Worm (Caenorhabditis elegans) whole organism, L2 larva: ENCODE results near the gene apl-1.

Experiments
- C34F6.9 ChIP-seq: fragments of 150-350 bp; optimal IDR thresholded peaks from 2 replicates; lab custom pipeline; 2014; ENCODE audit warnings: missing biosample characterization, missing genetic modification characterization
- F13H6.1 ChIP-seq: sonication (generic microtip); optimal IDR thresholded peaks from 2 replicates; lab custom pipeline; 2016; ENCODE audit warnings: missing genetic modification characterization, missing compliant biosample characterization
- R02D3.7 ChIP-seq: fragments of 150-350 bp; optimal IDR thresholded peaks from 2 replicates; lab custom pipeline; 2014; ENCODE audit warnings: missing biosample characterization, missing genetic modification characterization
- Y55F3AM.14 ChIP-seq: fragments of 200-800 bp; sonication (Bioruptor generic); optimal IDR thresholded peaks from 2 replicates; lab custom pipeline; 2018; ENCODE audit warnings: mild to moderate bottlenecking, missing genetic modification characterization, missing compliant biosample characterization
- ZK546.5 ChIP-seq: sonication (generic microtip); optimal IDR thresholded peaks from 2 replicates; lab custom pipeline; 2017; ENCODE audit warnings: missing biosample characterization, missing genetic modification characterization
- alr-1 ChIP-seq: fragments of 150-350 bp; optimal IDR thresholded peaks from 2 replicates; lab custom pipeline; 2014; ENCODE audit warnings: missing biosample characterization, missing genetic modification characterization
- aly-2 ChIP-seq: fragments of 150-350 bp; optimal IDR thresholded peaks from 2 replicates; lab custom pipeline; 2014; ENCODE audit warnings: missing biosample characterization, missing genetic modification characterization
- ama-1 ChIP-seq: fragments of 150-350 bp; optimal IDR thresholded peaks from 2 replicates; lab custom pipeline; 2018; ENCODE audit warnings: inconsistent platforms
- blmp-1 ChIP-seq: sonication (generic microtip); optimal IDR thresholded peaks from 2 replicates; lab custom pipeline; 2017; ENCODE audit warnings: missing genetic modification characterization, mild to moderate bottlenecking, missing compliant biosample characterization, antibody characterized with exemption, moderate library complexity; ENCODE audit not compliant: insufficient read depth
- ceh-16 ChIP-seq: fragments of 150-350 bp; optimal IDR thresholded peaks from 2 replicates; lab custom pipeline; 2014; ENCODE audit warnings: missing biosample characterization, missing genetic modification characterization
- ceh-82 ChIP-seq: fragments of 150-350 bp; optimal IDR thresholded peaks from 2 replicates; lab custom pipeline; 2014; ENCODE audit warnings: missing biosample characterization, missing genetic modification characterization
- crh-2 ChIP-seq: sonication (generic microtip); optimal IDR thresholded peaks from 2 replicates; lab custom pipeline; 2017; ENCODE audit warnings: missing biosample characterization, missing genetic modification characterization
- dmd-4 ChIP-seq: sonication (generic microtip); optimal IDR thresholded peaks from 2 replicates; lab custom pipeline; 2017; ENCODE audit warnings: missing biosample characterization, missing genetic modification characterization
- egl-27 ChIP-seq: sonication (generic microtip); optimal IDR thresholded peaks from 3 replicates; lab custom pipeline; 2017; ENCODE audit warnings: missing biosample characterization, missing genetic modification reagents, missing genetic modification characterization
- elt-1 ChIP-seq: fragments of 150-350 bp; optimal IDR thresholded peaks from 2 replicates; lab custom pipeline; 2014; ENCODE audit warnings: missing biosample characterization, missing genetic modification characterization
- elt-3 ChIP-seq: sonication (generic microtip); optimal IDR thresholded peaks from 2 replicates; lab custom pipeline; 2017; ENCODE audit warnings: missing biosample characterization, missing genetic modification characterization
- fos-1 ChIP-seq: fragments of 150-350 bp; optimal IDR thresholded peaks from 2 replicates; lab custom pipeline; 2014; ENCODE audit warnings: missing biosample characterization, missing genetic modification characterization
- gmeb-1 ChIP-seq: fragments of 150-350 bp; optimal IDR thresholded peaks from 2 replicates; lab custom pipeline; 2014; ENCODE audit warnings: missing biosample characterization, missing genetic modification characterization
- lin-11 ChIP-seq: fragments of 150-350 bp; sonication (generic microtip); optimal IDR thresholded peaks from 2 replicates; lab custom pipeline; 2014; ENCODE audit warnings: missing biosample characterization, missing genetic modification characterization, inconsistent platforms, mixed read lengths
- lin-13 ChIP-seq: fragments of 150-350 bp; optimal IDR thresholded peaks from 2 replicates; lab custom pipeline; 2014; ENCODE audit warnings: missing biosample characterization, missing genetic modification reagents, missing genetic modification characterization
- lin-39 ChIP-seq: fragments of 150-350 bp; optimal IDR thresholded peaks from 2 replicates; lab custom pipeline; 2014; ENCODE audit warnings: missing biosample characterization, missing genetic modification reagents, missing genetic modification characterization
- lsy-2 ChIP-seq, 2 experiments: fragments of 150-350 bp in 1 of 2; sonication (generic microtip) in 1 of 2; optimal IDR thresholded peaks; 2 replicates each; lab custom pipeline; 2014 to 2017; ENCODE audit warnings: missing biosample characterization in 2 of 2, missing genetic modification characterization in 2 of 2
- mab-5 ChIP-seq: fragments of 150-350 bp; optimal IDR thresholded peaks from 2 replicates; lab custom pipeline; 2014; ENCODE audit warnings: missing biosample characterization, missing genetic modification characterization
- mbf-1 ChIP-seq: sonication (generic microtip); optimal IDR thresholded peaks from 2 replicates; lab custom pipeline; 2017; ENCODE audit warnings: missing biosample characterization, missing genetic modification characterization
- mdl-1 ChIP-seq, 2 experiments: fragments of 150-350 bp in 1 of 2; sonication (generic microtip) in 1 of 2; optimal IDR thresholded peaks; 2 replicates each; lab custom pipeline; 2017; ENCODE audit warnings: missing biosample characterization in 2 of 2, missing genetic modification characterization in 2 of 2
- nhr-10 ChIP-seq: sonication (generic microtip); optimal IDR thresholded peaks from 2 replicates; lab custom pipeline; 2017; ENCODE audit warnings: missing biosample characterization, missing genetic modification characterization
- nhr-11 ChIP-seq: fragments of 150-350 bp; optimal IDR thresholded peaks from 2 replicates; lab custom pipeline; 2014; ENCODE audit warnings: missing biosample characterization, missing genetic modification characterization
- nhr-12 ChIP-seq: fragments of 150-350 bp; optimal IDR thresholded peaks from 2 replicates; lab custom pipeline; 2014; ENCODE audit warnings: missing biosample characterization, missing genetic modification characterization
- nhr-129 ChIP-seq: fragments of 150-350 bp; optimal IDR thresholded peaks from 2 replicates; lab custom pipeline; 2014; ENCODE audit warnings: missing biosample characterization, missing genetic modification characterization
- nhr-21 ChIP-seq: fragments of 150-350 bp; optimal IDR thresholded peaks from 2 replicates; lab custom pipeline; 2014; ENCODE audit warnings: missing biosample characterization, missing genetic modification characterization
- nhr-23 ChIP-seq: fragments of 150-350 bp; optimal IDR thresholded peaks from 2 replicates; lab custom pipeline; 2014; ENCODE audit warnings: missing biosample characterization, missing genetic modification reagents, missing genetic modification characterization
- nhr-237 ChIP-seq: fragments of 150-350 bp; optimal IDR thresholded peaks from 2 replicates; lab custom pipeline; 2014; ENCODE audit warnings: missing biosample characterization, missing genetic modification characterization
- nhr-25 ChIP-seq: fragments of 150-350 bp; sonication (generic microtip); optimal IDR thresholded peaks from 3 replicates; lab custom pipeline; 2014; ENCODE audit warnings: missing biosample characterization, missing genetic modification characterization
- nhr-6 ChIP-seq: fragments of 150-350 bp; optimal IDR thresholded peaks from 2 replicates; lab custom pipeline; 2014; ENCODE audit warnings: missing biosample characterization, missing genetic modification characterization
- nhr-77 ChIP-seq: fragments of 150-350 bp; optimal IDR thresholded peaks from 2 replicates; lab custom pipeline; 2014; ENCODE audit warnings: missing biosample characterization, missing genetic modification characterization
- peb-1 ChIP-seq: fragments of 150-350 bp; optimal IDR thresholded peaks from 2 replicates; lab custom pipeline; 2014; ENCODE audit warnings: missing biosample characterization, missing genetic modification characterization
- sem-4 ChIP-seq: fragments of 150-350 bp; optimal IDR thresholded peaks from 2 replicates; lab custom pipeline; 2014; ENCODE audit warnings: missing biosample characterization, missing genetic modification reagents, missing genetic modification characterization
- skn-1 ChIP-seq: sonication (generic microtip); optimal IDR thresholded peaks from 2 replicates; lab custom pipeline; 2017; ENCODE audit warnings: missing biosample characterization, missing genetic modification characterization
- sma-3 ChIP-seq: sonication (generic microtip); optimal IDR thresholded peaks from 2 replicates; lab custom pipeline; 2016; ENCODE audit warnings: missing genetic modification reagents, missing genetic modification characterization, missing compliant biosample characterization
- sma-9 ChIP-seq, 2 experiments: fragments of 150-350 bp in 1 of 2; sonication (generic microtip) in 1 of 2; optimal IDR thresholded peaks; 2 replicates each; lab custom pipeline; 2014 to 2016; ENCODE audit warnings: missing genetic modification characterization in 2 of 2, mild to moderate bottlenecking in 1 of 2, missing biosample characterization in 1 of 2, missing compliant biosample characterization in 1 of 2, missing genetic modification reagents in 1 of 2, moderate library complexity in 1 of 2
- snpc-4 ChIP-seq: fragments of 150-350 bp; optimal IDR thresholded peaks from 2 replicates; lab custom pipeline; 2014; ENCODE audit warnings: missing biosample characterization, missing genetic modification characterization
- unc-39 ChIP-seq: fragments of 150-350 bp; optimal IDR thresholded peaks from 2 replicates; lab custom pipeline; 2014; ENCODE audit warnings: missing biosample characterization, missing genetic modification characterization
- unc-55 ChIP-seq: fragments of 150-350 bp; sonication (generic microtip); optimal IDR thresholded peaks from 3 replicates; lab custom pipeline; 2014; ENCODE audit warnings: missing biosample characterization, missing genetic modification reagents, missing genetic modification characterization
- unc-62 ChIP-seq: fragments of 150-350 bp; optimal IDR thresholded peaks from 2 replicates; lab custom pipeline; 2014; ENCODE audit warnings: missing biosample characterization, missing genetic modification reagents, missing genetic modification characterization
- zag-1 ChIP-seq: fragments of 150-350 bp; optimal IDR thresholded peaks from 2 replicates; lab custom pipeline; 2014; ENCODE audit warnings: missing biosample characterization, missing genetic modification characterization
- ztf-1 ChIP-seq: fragments of 200-800 bp; sonication (Bioruptor generic); conservative IDR thresholded peaks from 2 replicates; pipeline ENCODE4 v1.3.6; 2022; ENCODE audit warnings: missing genetic modification characterization, missing compliant biosample characterization
- ztf-11 ChIP-seq: sonication (generic microtip); optimal IDR thresholded peaks from 2 replicates; lab custom pipeline; 2017; ENCODE audit warnings: missing biosample characterization, missing genetic modification characterization
- ztf-4 ChIP-seq: fragments of 150-350 bp; optimal IDR thresholded peaks from 2 replicates; lab custom pipeline; 2014; ENCODE audit warnings: missing biosample characterization, missing genetic modification characterization

Gene apl-1

ce11 chrX:5085465-5085864 lies 31.2 kb downstream of the apl-1 start:
- TF ChIP-seq egl-27 (tag; lab: Kevin White, UChicago) (peak; percentile 89), sma-9 (GFP tag; optimal IDR thresholded peaks at IDR 0.05; lab: Kevin White, UChicago) (peak; percentile 80), sma-9 (tag; optimal IDR thresholded peaks at IDR 0.05; lab: Kevin White, UChicago) (no peak), nhr-11 (peak; percentile 8), nhr-77 (no peak), aly-2 (tag; lab: Kevin White, UChicago) (no peak), crh-2 (peak; percentile 84), ztf-11 (no peak), Y55F3AM.14 (GFP tag; lab: Kevin White, UChicago) (peak; percentile 83), mdl-1 (tag; optimal IDR thresholded peaks at IDR 0.05; lab: Kevin White, UChicago) (peak in 1 of 2 experiments; percentile 49), R02D3.7 (tag; lab: Kevin White, UChicago) (no peak), nhr-21 (tag; lab: Kevin White, UChicago) (peak; percentile 79), ceh-82 (no peak), nhr-129 (tag; lab: Kevin White, UChicago) (peak; percentile 89), alr-1 (tag; lab: Kevin White, UChicago) (no peak), unc-55 (GFP tag; lab: Kevin White, UChicago) (peak; percentile 67), sma-3 (GFP tag; lab: Kevin White, UChicago) (peak; percentile 72), ztf-4 (tag; lab: Kevin White, UChicago) (peak; percentile 47), elt-3 (tag; lab: Kevin White, UChicago) (no peak), unc-39 (no peak), blmp-1 (peak; percentile 22), nhr-23 (tag; lab: Kevin White, UChicago) (no peak), ama-1 (lab: Kevin White, UChicago) (no peak), ceh-16 (no peak), mbf-1 (tag; lab: Kevin White, UChicago) (no peak), nhr-12 (tag; lab: Kevin White, UChicago) (no peak), lin-13 (GFP tag; lab: Kevin White, UChicago) (peak; percentile 83), lsy-2 (tag; optimal IDR thresholded peaks at IDR 0.05; lab: Kevin White, UChicago) (peak; percentile 67 to 70), nhr-237 (tag; lab: Kevin White, UChicago) (no peak), nhr-25 (tag; lab: Kevin White, UChicago) (peak; percentile 77), elt-1 (tag; lab: Kevin White, UChicago) (no peak), nhr-10 (tag; lab: Kevin White, UChicago) (no peak), ZK546.5 (tag; lab: Kevin White, UChicago) (no peak), nhr-6 (tag; lab: Kevin White, UChicago) (peak; percentile 33), zag-1 (tag; lab: Kevin White, UChicago) (peak; percentile 55), unc-62 (GFP tag; lab: Kevin White, UChicago) (peak; percentile 26), mab-5 (tag; lab: Kevin White, UChicago) (peak; percentile 45), dmd-4 (tag; lab: Kevin White, UChicago) (no peak), snpc-4 (peak; percentile 23), fos-1 (peak; percentile 91), ztf-1 (no peak), lin-39 (tag; lab: Kevin White, UChicago) (no peak), F13H6.1 (tag; lab: Kevin White, UChicago) (peak; percentile 87), gmeb-1 (tag; lab: Kevin White, UChicago) (peak; percentile 60), lin-11 (tag; lab: Kevin White, UChicago) (peak; percentile 69), skn-1 (tag; lab: Kevin White, UChicago) (no peak), C34F6.9 (tag; lab: Kevin White, UChicago) (peak; percentile 74), sem-4 (peak; percentile 64), peb-1 (tag; lab: Kevin White, UChicago) (no peak)
